Worm (Caenorhabditis elegans): ENCODE data around the gene C04C11.1.
A peak's percentile ranks its signal among the peaks of the same experiment; 100 is the strongest.

The C04C11.1 gene

DNA sequence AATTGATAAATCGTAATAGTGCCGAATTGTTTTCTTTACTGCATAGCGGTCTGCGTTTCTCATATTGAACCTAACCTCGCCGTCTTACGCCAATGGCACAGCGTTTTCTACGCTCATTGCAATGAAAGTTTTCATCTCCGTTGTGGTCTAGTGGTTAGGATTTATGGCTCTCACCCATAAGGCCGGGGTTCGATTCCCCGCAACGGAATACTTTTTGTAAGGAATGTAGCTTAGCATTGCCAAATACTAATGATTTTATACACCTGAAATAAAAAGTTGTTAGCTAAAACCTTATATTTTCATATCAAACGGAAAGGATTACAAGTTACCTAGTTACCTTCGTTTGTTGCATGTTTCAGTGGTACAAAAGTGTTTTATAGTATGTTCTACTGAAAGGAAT, 4.6 kb upstream of the C04C11.1 start (continued):
- TF ChIP-seq hrde-1 (tag; optimal IDR thresholded peaks at IDR 0.05; ENCODE audit: borderline replicate concordance) (peak; percentile 67), K12H6.12 (tag; optimal IDR thresholded peaks at IDR 0.05) (peak; percentile 45), aptf-2 (GFP tag; conservative IDR thresholded peaks at IDR 0.05) (no peak), madf-10 (tag; optimal IDR thresholded peaks at IDR 0.05) (peak; percentile 82), cebp-2 (GFP tag; IDR thresholded peaks at IDR 0.05) (0 out of 2 replicates have a peak, but pooled peaks have one; percentile 38), attf-3 (GFP tag; conservative IDR thresholded peaks at IDR 0.05) (0 out of 2 replicates have a peak, but pooled peaks have one; percentile 10), lin-35 (GFP tag; optimal IDR thresholded peaks at IDR 0.05) (peak in 1 of 3 experiments; percentile 74), F57C9.4 (tag; optimal IDR thresholded peaks at IDR 0.05) (no peak), ceh-27 (GFP tag; optimal IDR thresholded peaks at IDR 0.05) (peak; percentile 76), him-1 (tag; optimal IDR thresholded peaks at IDR 0.05) (peak; percentile 89), ZK185.1 (tag; optimal IDR thresholded peaks at IDR 0.05; ENCODE audit: poor library complexity, severe bottlenecking) (peak; percentile 74), rcor-1 (GFP tag; IDR thresholded peaks at IDR 0.05) (peak; percentile 84), xnd-1 (tag; optimal IDR thresholded peaks at IDR 0.05) (no peak), sptf-2 (GFP tag; optimal IDR thresholded peaks at IDR 0.05) (no peak), F10E7.11 (tag; optimal IDR thresholded peaks at IDR 0.05) (no peak), dox-1 (GFP tag; IDR thresholded peaks at IDR 0.05) (peak; percentile 81), madf-8 (GFP tag; conservative IDR thresholded peaks at IDR 0.05) (no peak), F49E8.2 (tag; optimal IDR thresholded peaks at IDR 0.05; ENCODE audit: insufficient read depth) (no peak), madf-3 (GFP tag; IDR thresholded peaks at IDR 0.05) (0 out of 2 replicates have a peak, but pooled peaks have one; percentile 18), Y67H2A.10 (GFP tag; conservative IDR thresholded peaks at IDR 0.05) (no peak), mel-28 (tag; optimal IDR thresholded peaks at IDR 0.05; ENCODE audit: borderline replicate concordance) (peak; percentile 9), ztf-3 (GFP tag; optimal IDR thresholded peaks at IDR 0.05) (peak; percentile 63), lin-54 (GFP tag; optimal IDR thresholded peaks at IDR 0.05) (no peak), lir-1 (GFP tag; conservative IDR thresholded peaks at IDR 0.05) (peak; percentile 68), ceh-40 (GFP tag; IDR thresholded peaks at IDR 0.05) (0 out of 2 replicates have a peak, but pooled peaks have one; percentile 75), snpc-1.3 (tag; optimal IDR thresholded peaks at IDR 0.05; ENCODE audit: insufficient read depth) (peak; percentile 84), egrh-3 (GFP tag; IDR thresholded peaks at IDR 0.05) (no peak; the same call in 1 of the 2 replicates), hlh-26 (GFP tag; conservative IDR thresholded peaks at IDR 0.05) (no peak), dpl-1 (GFP tag; optimal IDR thresholded peaks at IDR 0.05) (no peak), efl-1 (GFP tag; optimal IDR thresholded peaks at IDR 0.05) (no peak), hmg-20 (GFP tag; IDR thresholded peaks at IDR 0.05) (peak; percentile 68; the same call in 1 of the 2 replicates), mcd-1 (GFP tag; IDR thresholded peaks at IDR 0.05) (peak; percentile 62; the same call in 1 of the 2 replicates), tbx-9 (tag; optimal IDR thresholded peaks at IDR 0.05; ENCODE audit: borderline replicate concordance) (no peak), ceh-58 (GFP tag; IDR thresholded peaks at IDR 0.05) (no peak), sdz-38 (tag; optimal IDR thresholded peaks at IDR 0.05) (no peak), ceh-91 (GFP tag; IDR thresholded peaks at IDR 0.05) (no peak), let-607 (tag; optimal IDR thresholded peaks at IDR 0.05) (peak; percentile 51 to 74), F33H1.4 (GFP tag; IDR thresholded peaks at IDR 0.05) (no peak), B0035.1 (tag; optimal IDR thresholded peaks at IDR 0.05) (peak; percentile 35), cebp-1 (GFP tag; IDR thresholded peaks at IDR 0.05) (peak; percentile 44; the same call in 1 of the 2 replicates), cebp-1 (tag; optimal IDR thresholded peaks at IDR 0.05) (peak; percentile 77), B0336.3 (GFP tag; IDR thresholded peaks at IDR 0.05) (no peak; the same call in none of the 2 replicates), athp-1 (tag; optimal IDR thresholded peaks at IDR 0.05) (peak; percentile 57), Y53G8AR.9 (GFP tag; conservative IDR thresholded peaks at IDR 0.05) (peak; percentile 63; the same call in 1 of the 2 replicates), tlf-1 (GFP tag; optimal IDR thresholded peaks at IDR 0.05) (peak; percentile 56), ztf-22 (GFP tag; optimal IDR thresholded peaks at IDR 0.05) (no peak)

Measured in whole organism, young adult.